Worm (Caenorhabditis elegans) whole organism, L1 larva: ENCODE data around the gene best-12.

ENCODE experiments used
- C16A3.4 ChIP-seq: fragments of 150-350 bp; optimal IDR thresholded peaks from 2 replicates; lab custom pipeline; 2014; ENCODE audit warnings: missing biosample characterization, missing genetic modification characterization
- F16B12.6 ChIP-seq: fragments of 150-350 bp; optimal IDR thresholded peaks from 2 replicates; lab custom pipeline; 2014; ENCODE audit warnings: missing biosample characterization, missing genetic modification characterization
- Y116A8C.19 ChIP-seq: sonication (generic microtip); optimal IDR thresholded peaks from 2 replicates; lab custom pipeline; 2016; ENCODE audit warnings: missing compliant biosample characterization, missing genetic modification characterization, borderline replicate concordance
- alr-1 ChIP-seq: fragments of 200-800 bp; sonication (Bioruptor generic); optimal IDR thresholded peaks from 2 replicates; lab custom pipeline; 2018; ENCODE audit warnings: borderline replicate concordance, mild to moderate bottlenecking, missing genetic modification characterization, missing compliant biosample characterization
- aly-2 ChIP-seq: fragments of 150-350 bp; optimal IDR thresholded peaks from 2 replicates; lab custom pipeline; 2014; ENCODE audit warnings: missing biosample characterization, missing genetic modification characterization
- ceh-8 ChIP-seq: fragments of 200-800 bp; sonication (Bioruptor generic); optimal IDR thresholded peaks from 2 replicates; lab custom pipeline; 2018; ENCODE audit warnings: mild to moderate bottlenecking, missing genetic modification characterization, moderate library complexity, missing compliant biosample characterization
- ceh-82 ChIP-seq, 3 experiments: fragments of 150-350 bp in 1 of 3; sonication (generic microtip) in 2 of 3; optimal IDR thresholded peaks; 2 replicates each; lab custom pipeline; 2014 to 2017; ENCODE audit warnings: missing biosample characterization in 3 of 3, missing genetic modification characterization in 3 of 3
- ceh-88 ChIP-seq: fragments of 200-800 bp; sonication (Bioruptor generic); IDR thresholded peaks from 2 replicates; pipeline ENCODE4 v1.3.6; 2022; ENCODE audit warnings: missing genetic modification characterization, missing compliant biosample characterization
- ces-1 ChIP-seq: fragments of 150-350 bp; optimal IDR thresholded peaks from 2 replicates; lab custom pipeline; 2014; ENCODE audit warnings: missing biosample characterization, missing genetic modification reagents, missing genetic modification characterization
- egl-27 ChIP-seq, 2 experiments: fragments of 150-350 bp in 1 of 2; sonication (generic microtip); optimal IDR thresholded peaks; 3 replicates each; lab custom pipeline; 2017 to 2018; ENCODE audit warnings: missing biosample characterization in 2 of 2, missing genetic modification characterization in 2 of 2, missing genetic modification reagents in 2 of 2
- elt-2 ChIP-seq: sonication (generic microtip); optimal IDR thresholded peaks from 2 replicates; lab custom pipeline; 2016; ENCODE audit warnings: missing genetic modification characterization, mild to moderate bottlenecking, inconsistent platforms, missing compliant biosample characterization, missing genetic modification reagents
- fkh-10 ChIP-seq: sonication (generic microtip); optimal IDR thresholded peaks from 2 replicates; lab custom pipeline; 2017; ENCODE audit warnings: missing biosample characterization, missing genetic modification reagents, missing genetic modification characterization
- fkh-4 ChIP-seq: sonication (generic microtip); optimal IDR thresholded peaks from 2 replicates; lab custom pipeline; 2016; ENCODE audit warnings: missing compliant biosample characterization, missing genetic modification characterization, borderline replicate concordance
- fkh-8 ChIP-seq: sonication (generic microtip); optimal IDR thresholded peaks from 2 replicates; lab custom pipeline; 2016; ENCODE audit warnings: mild to moderate bottlenecking, missing genetic modification characterization, missing compliant biosample characterization
- fos-1 ChIP-seq: fragments of 150-350 bp; optimal IDR thresholded peaks from 2 replicates; lab custom pipeline; 2014; ENCODE audit warnings: missing biosample characterization, missing genetic modification characterization
- grh-1 ChIP-seq: fragments of 200-800 bp; sonication (Bioruptor generic); IDR thresholded peaks from 2 replicates; pipeline ENCODE4 v1.3.6; 2022; ENCODE audit warnings: missing genetic modification reagents, missing genetic modification characterization, missing compliant biosample characterization
- hlh-17 ChIP-seq: fragments of 200-800 bp; sonication (Bioruptor generic); optimal IDR thresholded peaks from 2 replicates; lab custom pipeline; 2018; ENCODE audit warnings: missing genetic modification characterization, mild to moderate bottlenecking, missing compliant biosample characterization, moderate library complexity, borderline replicate concordance
- hpl-2 ChIP-seq: fragments of 150-350 bp; optimal IDR thresholded peaks from 2 replicates; lab custom pipeline; 2014; ENCODE audit warnings: missing biosample characterization, missing genetic modification reagents, missing genetic modification characterization
- irx-1 ChIP-seq: sonication (generic microtip); optimal IDR thresholded peaks from 2 replicates; lab custom pipeline; 2016; ENCODE audit warnings: missing genetic modification characterization, missing compliant biosample characterization
- isw-1 ChIP-seq: fragments of 200-800 bp; sonication (Bioruptor generic); IDR thresholded peaks from 2 replicates; pipeline ENCODE4 v1.3.6; 2022; ENCODE audit warnings: missing genetic modification characterization, missing compliant biosample characterization
- jun-1 ChIP-seq: fragments of 150-350 bp; optimal IDR thresholded peaks from 2 replicates; lab custom pipeline; 2014; ENCODE audit warnings: missing biosample characterization, missing genetic modification reagents, missing genetic modification characterization
- lin-14 ChIP-seq: fragments of 200-800 bp; sonication (Bioruptor generic); optimal IDR thresholded peaks from 2 replicates; lab custom pipeline; 2018; ENCODE audit warnings: mild to moderate bottlenecking, missing genetic modification characterization, moderate library complexity, missing compliant biosample characterization
- lin-15B ChIP-seq: fragments of 150-350 bp; sonication (generic microtip); optimal IDR thresholded peaks from 3 replicates; lab custom pipeline; 2014; ENCODE audit warnings: missing biosample characterization, missing genetic modification characterization
- lin-35 ChIP-seq, 2 experiments: fragments of 150-350 bp; optimal IDR thresholded peaks; 2 replicates each; lab custom pipeline; 2014; ENCODE audit warnings: missing biosample characterization in 2 of 2, missing genetic modification characterization in 2 of 2, missing genetic modification reagents in 2 of 2
- lin-39 ChIP-seq: fragments of 150-350 bp; optimal IDR thresholded peaks from 2 replicates; lab custom pipeline; 2014; ENCODE audit warnings: missing biosample characterization, missing genetic modification reagents, missing genetic modification characterization
- lsy-2 ChIP-seq, 2 experiments: fragments of 150-350 bp; optimal IDR thresholded peaks; 2 replicates each; lab custom pipeline; 2014; ENCODE audit warnings: missing biosample characterization in 2 of 2, missing genetic modification characterization in 2 of 2
- mab-9 ChIP-seq: fragments of 200-800 bp; sonication (Bioruptor generic); IDR thresholded peaks from 2 replicates; pipeline ENCODE4 v1.3.6; 2022; ENCODE audit warnings: missing genetic modification reagents, missing genetic modification characterization, missing compliant biosample characterization
- mef-2 ChIP-seq: fragments of 150-350 bp; optimal IDR thresholded peaks from 2 replicates; lab custom pipeline; 2014; ENCODE audit warnings: missing biosample characterization, missing genetic modification characterization
- mep-1 ChIP-seq: fragments of 150-350 bp; optimal IDR thresholded peaks from 2 replicates; lab custom pipeline; 2014; ENCODE audit warnings: missing biosample characterization, missing genetic modification characterization
- nhr-11 ChIP-seq: fragments of 150-350 bp; optimal IDR thresholded peaks from 2 replicates; lab custom pipeline; 2014; ENCODE audit warnings: missing biosample characterization, missing genetic modification characterization
- nhr-12 ChIP-seq: sonication (generic microtip); optimal IDR thresholded peaks from 2 replicates; lab custom pipeline; 2017; ENCODE audit warnings: missing biosample characterization, missing genetic modification characterization
- nhr-19 ChIP-seq: fragments of 200-800 bp; sonication (Bioruptor generic); conservative IDR thresholded peaks from 2 replicates; pipeline ENCODE4 v1.3.6; 2022; ENCODE audit warnings: missing genetic modification characterization, missing compliant biosample characterization
- nhr-20 ChIP-seq: sonication (generic microtip); optimal IDR thresholded peaks from 2 replicates; lab custom pipeline; 2016; ENCODE audit warnings: mild to moderate bottlenecking, missing genetic modification characterization, missing compliant biosample characterization
- nhr-28 ChIP-seq: fragments of 150-350 bp; optimal IDR thresholded peaks from 2 replicates; lab custom pipeline; 2014; ENCODE audit warnings: missing biosample characterization, missing genetic modification characterization
- nhr-47 ChIP-seq: sonication (generic microtip); optimal IDR thresholded peaks from 2 replicates; lab custom pipeline; 2016; ENCODE audit warnings: mild to moderate bottlenecking, missing genetic modification characterization, moderate library complexity, missing compliant biosample characterization
- nhr-71 ChIP-seq: sonication (generic microtip); optimal IDR thresholded peaks from 2 replicates; lab custom pipeline; 2016; ENCODE audit warnings: mild to moderate bottlenecking, missing genetic modification characterization, moderate library complexity, missing compliant biosample characterization
- nhr-77 ChIP-seq: fragments of 150-350 bp; optimal IDR thresholded peaks from 2 replicates; lab custom pipeline; 2014; ENCODE audit warnings: missing biosample characterization, missing genetic modification characterization
- nhr-84 ChIP-seq: sonication (generic microtip); optimal IDR thresholded peaks from 2 replicates; lab custom pipeline; 2017; ENCODE audit warnings: missing biosample characterization, missing genetic modification characterization
- nhr-85 ChIP-seq: sonication (generic microtip); peaks from one replicate; lab custom pipeline; 2016; ENCODE audit warnings: missing genetic modification characterization, inconsistent platforms, missing compliant biosample characterization
- pag-3 ChIP-seq: sonication (generic microtip); optimal IDR thresholded peaks from 2 replicates; lab custom pipeline; 2017; ENCODE audit warnings: missing genetic modification characterization, mild to moderate bottlenecking, missing compliant biosample characterization, antibody characterized with exemption, borderline replicate concordance; ENCODE audit not compliant: insufficient read depth
- pax-3 ChIP-seq: fragments of 200-800 bp; sonication (Bioruptor generic); optimal IDR thresholded peaks from 2 replicates; lab custom pipeline; 2018; ENCODE audit warnings: mild to moderate bottlenecking, missing genetic modification characterization, moderate library complexity, missing compliant biosample characterization
- rnt-1 ChIP-seq: sonication (generic microtip); optimal IDR thresholded peaks from 2 replicates; lab custom pipeline; 2016; ENCODE audit warnings: mild to moderate bottlenecking, missing genetic modification characterization, moderate library complexity, missing compliant biosample characterization
- skn-1 ChIP-seq: fragments of 150-350 bp; optimal IDR thresholded peaks from 2 replicates; lab custom pipeline; 2014; ENCODE audit warnings: missing biosample characterization, missing genetic modification characterization
- snpc-4 ChIP-seq: fragments of 150-350 bp; optimal IDR thresholded peaks from 2 replicates; lab custom pipeline; 2014; ENCODE audit warnings: missing biosample characterization, missing genetic modification characterization
- snu-23 ChIP-seq: sonication (generic microtip); optimal IDR thresholded peaks from 2 replicates; lab custom pipeline; 2016; ENCODE audit warnings: missing genetic modification characterization, missing compliant biosample characterization
- sox-4 ChIP-seq: sonication (generic microtip); optimal IDR thresholded peaks from 2 replicates; lab custom pipeline; 2016; ENCODE audit warnings: missing genetic modification characterization, missing compliant biosample characterization
- swsn-7 ChIP-seq: sonication (generic microtip); optimal IDR thresholded peaks from 2 replicates; lab custom pipeline; 2016; ENCODE audit warnings: missing genetic modification characterization, missing compliant biosample characterization
- unc-130 ChIP-seq: fragments of 150-350 bp; optimal IDR thresholded peaks from 2 replicates; lab custom pipeline; 2017; ENCODE audit warnings: missing biosample characterization, missing genetic modification characterization, inconsistent platforms
- unc-62 ChIP-seq: fragments of 150-350 bp; optimal IDR thresholded peaks from 2 replicates; lab custom pipeline; 2014; ENCODE audit warnings: missing biosample characterization, missing genetic modification reagents, missing genetic modification characterization
- unc-98 ChIP-seq: fragments of 200-800 bp; sonication (Bioruptor generic); IDR thresholded peaks from 2 replicates; pipeline ENCODE4 v1.3.6; 2022; ENCODE audit warnings: missing genetic modification characterization, missing compliant biosample characterization
- vab-15 ChIP-seq: sonication (generic microtip); optimal IDR thresholded peaks from 2 replicates; lab custom pipeline; 2017; ENCODE audit warnings: missing genotype, mild to moderate bottlenecking, missing genetic modification characterization, missing compliant biosample characterization
- xbp-1 ChIP-seq: sonication (generic microtip); optimal IDR thresholded peaks from 2 replicates; lab custom pipeline; 2016; ENCODE audit warnings: missing genetic modification characterization, missing compliant biosample characterization
- zag-1 ChIP-seq: fragments of 150-350 bp; optimal IDR thresholded peaks from 2 replicates; lab custom pipeline; 2014; ENCODE audit warnings: missing biosample characterization, missing genetic modification characterization
- ztf-11 ChIP-seq, 2 experiments: sonication (generic microtip); optimal IDR thresholded peaks; 2 replicates each; lab custom pipeline; 2016 to 2017; ENCODE audit warnings: missing genetic modification characterization in 2 of 2, missing biosample characterization in 1 of 2, missing compliant biosample characterization in 1 of 2

Gene best-12

ce11 chrV:16045837-16046236 is 3.4 kb upstream of the best-12 start, which contains the start of gene T10C6.15:
TSS of gene T10C6.15 (minus strand) at chrV:16045940.
- no peak for TF ChIP-seq sox-4
- no peak for TF ChIP-seq isw-1 (GFP tag; lab: Robert Waterston, UW)
- TF ChIP-seq nhr-12, result no peak
- TF ChIP-seq ceh-8 (GFP tag; lab: Kevin White, UChicago), result no peak
- TF ChIP-seq mab-9 (GFP tag; lab: Robert Waterston, UW), result no peak
- no peak for TF ChIP-seq swsn-7 (tag; lab: Kevin White, UChicago)
- peak; percentile 58 for TF ChIP-seq hpl-2
- TF ChIP-seq ceh-88, result no peak
- TF ChIP-seq lin-14 (GFP tag; lab: Kevin White, UChicago), result no peak
- no peak for TF ChIP-seq ceh-82 (tag; optimal IDR thresholded peaks at IDR 0.05; lab: Kevin White, UChicago)
- TF ChIP-seq rnt-1 (tag; lab: Kevin White, UChicago), result no peak
- TF ChIP-seq zag-1, result no peak
- TF ChIP-seq grh-1, result no peak
- no peak for TF ChIP-seq mep-1 (tag; lab: Kevin White, UChicago)
- TF ChIP-seq unc-130, result no peak
- no peak for TF ChIP-seq unc-62
- TF ChIP-seq alr-1 (tag; lab: Kevin White, UChicago), result no peak
- no peak for TF ChIP-seq lin-39 (tag; lab: Kevin White, UChicago)
- TF ChIP-seq skn-1 (tag; lab: Kevin White, UChicago), result no peak
- TF ChIP-seq lin-15B (tag; lab: Kevin White, UChicago), result no peak
- TF ChIP-seq nhr-20, result peak; percentile 67
- peak in 1 of 2 experiments; percentile 76 for TF ChIP-seq lin-35 (GFP tag; optimal IDR thresholded peaks at IDR 0.05; lab: Kevin White, UChicago)
- no peak for TF ChIP-seq mef-2 (tag; lab: Kevin White, UChicago)
- TF ChIP-seq unc-98, result no peak
- TF ChIP-seq aly-2, result no peak
- no peak for TF ChIP-seq pag-3 (tag; lab: Kevin White, UChicago)
- no peak for TF ChIP-seq vab-15 (tag; lab: Kevin White, UChicago)
- TF ChIP-seq F16B12.6 (tag; lab: Kevin White, UChicago), result no peak
- no peak for TF ChIP-seq fkh-10 (GFP tag; lab: Kevin White, UChicago)
- no peak for TF ChIP-seq nhr-84
- no peak for TF ChIP-seq irx-1 (tag; lab: Kevin White, UChicago)
- no peak for TF ChIP-seq ces-1 (GFP tag; lab: Kevin White, UChicago)
- peak; percentile 49 for TF ChIP-seq pax-3 (tag; lab: Kevin White, UChicago)
- no peak for TF ChIP-seq nhr-11 (tag; lab: Kevin White, UChicago)
- TF ChIP-seq nhr-71 (tag; lab: Kevin White, UChicago), result peak; percentile 68
- no peak for TF ChIP-seq nhr-77 (tag; lab: Kevin White, UChicago)
- peak; percentile 30 for TF ChIP-seq nhr-85 (tag; lab: Kevin White, UChicago)
- TF ChIP-seq lsy-2 (tag; optimal IDR thresholded peaks at IDR 0.05; lab: Kevin White, UChicago), result no peak
- TF ChIP-seq Y116A8C.19, result no peak
- no peak for TF ChIP-seq snu-23
- TF ChIP-seq fos-1 (tag; lab: Kevin White, UChicago), result no peak
- peak; percentile 99 for TF ChIP-seq elt-2
- no peak for TF ChIP-seq egl-27 (tag; optimal IDR thresholded peaks at IDR 0.05; lab: Kevin White, UChicago)
- TF ChIP-seq xbp-1 (tag; lab: Kevin White, UChicago), result no peak
- TF ChIP-seq jun-1 (tag; lab: Kevin White, UChicago), result no peak
- no peak for TF ChIP-seq ztf-11 (tag; optimal IDR thresholded peaks at IDR 0.05; lab: Kevin White, UChicago)
- TF ChIP-seq hlh-17, result no peak
- TF ChIP-seq nhr-47 (tag; lab: Kevin White, UChicago), result no peak
- peak; percentile 32 for TF ChIP-seq nhr-19 (GFP tag; lab: Robert Waterston, UW)
- TF ChIP-seq C16A3.4 (tag; lab: Kevin White, UChicago), result no peak
- no peak for TF ChIP-seq nhr-28 (tag; lab: Kevin White, UChicago)
- no peak for TF ChIP-seq fkh-8
- TF ChIP-seq snpc-4 (tag; lab: Kevin White, UChicago), result no peak
- no peak for TF ChIP-seq fkh-4
